Worm (Caenorhabditis elegans): ENCODE measurements around the gene F58E6.4.

F58E6.4 gene

DNA sequence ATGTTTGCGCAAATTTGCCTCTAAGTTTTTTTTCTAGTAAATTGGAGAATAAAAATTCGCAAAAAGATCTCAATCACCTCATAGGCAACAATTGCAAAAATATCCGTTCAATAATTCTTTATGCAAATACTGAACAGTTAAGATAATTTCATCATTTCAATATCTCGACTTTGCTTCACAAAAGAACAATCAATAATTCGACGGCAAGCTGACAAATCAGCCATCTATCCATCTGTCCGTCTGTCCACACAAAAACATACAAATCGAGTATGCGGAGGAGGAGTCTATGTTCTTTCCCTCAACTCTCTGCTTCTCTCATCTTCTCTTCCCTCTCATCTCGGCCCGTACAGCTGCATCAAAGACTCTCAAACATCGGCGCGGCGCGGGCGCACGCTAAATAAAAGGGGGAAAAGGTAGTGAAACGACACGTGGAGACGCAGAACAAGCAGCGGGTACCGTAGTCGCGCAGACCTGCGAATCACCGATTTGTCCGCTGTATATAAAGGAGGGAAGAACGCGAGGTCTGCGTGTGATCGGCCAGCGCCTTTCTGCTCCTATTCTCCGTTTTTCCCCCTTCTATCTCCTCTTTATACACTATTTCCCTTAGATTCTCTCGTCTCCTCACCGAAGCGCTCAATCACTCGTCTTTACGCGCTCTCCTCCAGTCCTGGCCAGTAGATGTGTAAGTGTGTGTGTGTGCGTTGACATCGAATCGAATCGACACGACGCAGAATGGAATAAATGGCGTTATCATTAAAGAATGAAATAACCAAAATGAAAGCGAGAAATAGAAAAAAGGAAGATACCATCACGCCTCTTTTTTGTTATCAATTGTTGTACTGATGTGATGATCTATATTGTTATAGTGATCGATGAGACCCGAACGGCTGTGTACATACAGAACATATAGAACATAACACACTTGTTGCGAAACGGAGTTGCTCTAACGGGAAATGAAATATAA lies 19.2 kb downstream of the F58E6.4 start (continued):
- peak; percentile 57 to 95 (median 83) for TF ChIP-seq ceh-82 (tag; optimal IDR thresholded peaks at IDR 0.05)
- peak; percentile 99 for TF ChIP-seq snu-23 (GFP tag; optimal IDR thresholded peaks at IDR 0.05)
- peak; percentile 74 to 97 for TF ChIP-seq mdl-1 (tag; optimal IDR thresholded peaks at IDR 0.05)
- TF ChIP-seq lin-13 (GFP tag; optimal IDR thresholded peaks at IDR 0.05): peak; percentile 88
- peak; percentile 65 for TF ChIP-seq sup-37 (GFP tag; optimal IDR thresholded peaks at IDR 0.05)
- peak; percentile 90 for TF ChIP-seq isw-1 (GFP tag; IDR thresholded peaks at IDR 0.05)
- TF ChIP-seq hlh-4 (tag; optimal IDR thresholded peaks at IDR 0.05): no peak
- TF ChIP-seq fos-1 (tag; optimal IDR thresholded peaks at IDR 0.05): peak; percentile 84
- TF ChIP-seq ceh-88 (GFP tag; IDR thresholded peaks at IDR 0.05): peak; percentile 87
- TF ChIP-seq hlh-17 (GFP tag; optimal IDR thresholded peaks at IDR 0.05; ENCODE audit: borderline replicate concordance): no peak
- TF ChIP-seq ceh-8 (GFP tag; optimal IDR thresholded peaks at IDR 0.05): peak; percentile 88
- TF ChIP-seq efl-3 (GFP tag; optimal IDR thresholded peaks at IDR 0.05): peak; percentile 49

DNA sequence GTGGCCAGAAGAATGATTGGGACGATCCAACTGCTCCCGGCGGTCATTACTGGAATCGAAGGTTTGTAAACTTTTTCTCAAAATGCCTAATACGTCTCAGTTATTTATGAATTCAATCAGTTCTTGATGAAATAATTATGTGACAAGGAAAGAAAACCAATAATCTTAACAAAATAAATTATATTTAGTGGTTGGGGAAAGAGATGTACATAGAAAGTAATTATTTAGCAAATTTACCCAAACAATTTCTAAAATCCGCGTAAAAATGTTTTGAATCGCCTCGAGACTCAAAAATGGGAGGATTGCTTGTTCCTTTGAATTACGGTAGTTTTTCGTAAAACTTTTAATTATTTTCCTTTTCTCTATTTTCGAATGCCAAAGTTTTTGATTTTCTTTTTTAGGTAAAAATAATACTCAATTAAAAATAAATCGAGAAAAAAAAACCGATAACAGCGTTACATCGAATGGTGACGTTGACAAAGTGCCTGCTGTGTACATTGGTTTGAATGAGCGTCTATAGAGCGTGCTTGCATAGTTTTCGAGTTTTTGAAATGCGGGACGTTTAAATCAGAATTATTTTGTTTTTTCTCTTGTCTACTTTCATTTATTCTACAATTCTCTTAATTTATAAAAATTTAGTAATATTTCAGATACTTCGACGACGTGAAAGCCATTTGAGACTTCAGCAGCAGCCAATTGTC lies 20.6 kb downstream of the F58E6.4 start, which contains the start of the genes aagr-3 and drap-1:
Gene aagr-3, minus strand, starts transcription at position 51 of the 701 bp plus-strand sequence.
Gene drap-1, plus strand, starts transcription at position 645 of the 701 bp plus-strand sequence.
- TF ChIP-seq pqm-1 (tag; optimal IDR thresholded peaks at IDR 0.05) (no peak), mep-1 (tag; optimal IDR thresholded peaks at IDR 0.05) (peak; percentile 54), nhr-90 (tag; optimal IDR thresholded peaks at IDR 0.05; ENCODE audit: poor library complexity) (peak; percentile 50), lin-35 (GFP tag; optimal IDR thresholded peaks at IDR 0.05) (peak; percentile 79 to 89), nhr-20 (tag; optimal IDR thresholded peaks at IDR 0.05) (peak; percentile 48), fkh-10 (GFP tag; optimal IDR thresholded peaks at IDR 0.05) (no peak), rnt-1 (tag; optimal IDR thresholded peaks at IDR 0.05) (peak; percentile 12), swsn-7 (tag; optimal IDR thresholded peaks at IDR 0.05) (peak; percentile 36), jun-1 (tag; optimal IDR thresholded peaks at IDR 0.05) (peak; percentile 3), C16A3.4 (tag; optimal IDR thresholded peaks at IDR 0.05) (peak; percentile 76), zag-1 (tag; optimal IDR thresholded peaks at IDR 0.05) (no peak), ceh-82 (tag; optimal IDR thresholded peaks at IDR 0.05) (peak in 1 of 3 experiments; percentile 31), efl-1 (optimal IDR thresholded peaks at IDR 0.05) (peak; percentile 21 to 71), efl-1 (GFP tag; optimal IDR thresholded peaks at IDR 0.05 in 1 of 2) (peak; percentile 80 to 97), dpl-1 (GFP tag; optimal IDR thresholded peaks at IDR 0.05) (peak; percentile 52 to 84 (median 75)), xbp-1 (tag; optimal IDR thresholded peaks at IDR 0.05) (peak; percentile 99), nhr-85 (tag) (peak; percentile 52), unc-86 (tag; optimal IDR thresholded peaks at IDR 0.05) (no peak), elt-3 (tag; optimal IDR thresholded peaks at IDR 0.05) (peak in 1 of 6 experiments; percentile 65), irx-1 (tag; optimal IDR thresholded peaks at IDR 0.05) (no peak), alr-1 (tag; optimal IDR thresholded peaks at IDR 0.05; ENCODE audit: borderline replicate concordance) (no peak), snpc-4 (tag; optimal IDR thresholded peaks at IDR 0.05) (no peak), snu-23 (GFP tag; optimal IDR thresholded peaks at IDR 0.05) (peak; percentile 51), skn-1 (tag; optimal IDR thresholded peaks at IDR 0.05) (peak; percentile 12), blmp-1 (tag; optimal IDR thresholded peaks at IDR 0.05) (peak; percentile 67), lin-13 (GFP tag; optimal IDR thresholded peaks at IDR 0.05) (peak; percentile 39), nhr-71 (tag; optimal IDR thresholded peaks at IDR 0.05) (peak; percentile 63), nhr-76 (tag; optimal IDR thresholded peaks at IDR 0.05) (no peak), elt-2 (tag; optimal IDR thresholded peaks at IDR 0.05) (peak; percentile 11), sup-37 (GFP tag; optimal IDR thresholded peaks at IDR 0.05) (no peak), lin-15B (tag; optimal IDR thresholded peaks at IDR 0.05) (peak; percentile 56), ama-1 (optimal IDR thresholded peaks at IDR 0.05) (peak; percentile 37), lsy-2 (tag; optimal IDR thresholded peaks at IDR 0.05) (peak; percentile 51 to 88), ztf-4 (tag; optimal IDR thresholded peaks at IDR 0.05) (peak; percentile 12), nhr-19 (GFP tag; conservative IDR thresholded peaks at IDR 0.05) (peak; percentile 40), mdl-1 (tag; optimal IDR thresholded peaks at IDR 0.05) (peak in 1 of 2 experiments; percentile 42), fos-1 (tag; optimal IDR thresholded peaks at IDR 0.05) (peak; percentile 36), lin-14 (GFP tag; optimal IDR thresholded peaks at IDR 0.05) (peak; percentile 58), nhr-47 (tag; optimal IDR thresholded peaks at IDR 0.05) (peak; percentile 20), nhr-77 (tag; optimal IDR thresholded peaks at IDR 0.05) (peak; percentile 19)

Data from whole organism, L1 larva.